Worm (Caenorhabditis elegans): ENCODE results near the gene enpl-1.
A peak's percentile ranks its signal among the peaks of the same experiment; 100 is the strongest.

enpl-1 gene

ce11 chrIV:11094974-11095373 is 24.1 kb upstream of the enpl-1 start, which contains the start of gene M7.8:
Gene M7.8 (minus strand): TSS chrIV:11095085.
- TF ChIP-seq sdc-2 (tag; optimal IDR thresholded peaks at IDR 0.05) (no peak), pax-1 (tag; optimal IDR thresholded peaks at IDR 0.05) (no peak), unc-3 (GFP tag; conservative IDR thresholded peaks at IDR 0.05) (no peak), unc-3 (tag; optimal IDR thresholded peaks at IDR 0.05) (no peak), unc-55 (GFP tag; optimal IDR thresholded peaks at IDR 0.05) (peak; percentile 32), unc-42 (tag; optimal IDR thresholded peaks at IDR 0.05) (peak; percentile 41), K02D7.2 (tag; optimal IDR thresholded peaks at IDR 0.05) (no peak), che-1 (tag; optimal IDR thresholded peaks at IDR 0.05) (no peak), fkh-10 (GFP tag; optimal IDR thresholded peaks at IDR 0.05) (no peak), mec-3 (tag; optimal IDR thresholded peaks at IDR 0.05; ENCODE audit: borderline replicate concordance) (no peak), madf-2 (tag; optimal IDR thresholded peaks at IDR 0.05) (no peak), fkh-6 (tag; optimal IDR thresholded peaks at IDR 0.05) (no peak)

- no peak for TF ChIP-seq tbx-2 (tag; optimal IDR thresholded peaks at IDR 0.05)
- no peak for TF ChIP-seq unc-86 (tag; optimal IDR thresholded peaks at IDR 0.05)
- TF ChIP-seq ztf-16 (tag; optimal IDR thresholded peaks at IDR 0.05): no peak
- no peak for TF ChIP-seq K02D7.2 (tag; optimal IDR thresholded peaks at IDR 0.05)
- TF ChIP-seq ceh-31 (tag; optimal IDR thresholded peaks at IDR 0.05): no peak
- no peak for TF ChIP-seq pha-2 (tag; optimal IDR thresholded peaks at IDR 0.05)
- no peak for TF ChIP-seq ahr-1 (tag; optimal IDR thresholded peaks at IDR 0.05)
- TF ChIP-seq fkh-6 (tag; optimal IDR thresholded peaks at IDR 0.05): no peak
- TF ChIP-seq syd-9 (tag; optimal IDR thresholded peaks at IDR 0.05): no peak
- no peak for TF ChIP-seq ref-2 (tag; optimal IDR thresholded peaks at IDR 0.05)
- TF ChIP-seq nhr-11 (tag; optimal IDR thresholded peaks at IDR 0.05): no peak
- TF ChIP-seq sox-4 (tag; optimal IDR thresholded peaks at IDR 0.05): no peak
- TF ChIP-seq hlh-15 (tag; optimal IDR thresholded peaks at IDR 0.05): no peak
- no peak for TF ChIP-seq hlh-13 (GFP tag; optimal IDR thresholded peaks at IDR 0.05)
- no peak for TF ChIP-seq elt-2 (tag; optimal IDR thresholded peaks at IDR 0.05)
- TF ChIP-seq dve-1 (tag; optimal IDR thresholded peaks at IDR 0.05): no peak
- TF ChIP-seq hlh-6 (tag; optimal IDR thresholded peaks at IDR 0.05): no peak
These were observed 21.3 kb upstream of the enpl-1 start, which contains the start of gene M7.12 for ce11 chrIV:11097795-11098194. Gene M7.12 (minus strand): TSS chrIV:11097982.

- TF ChIP-seq zip-5 (tag; optimal IDR thresholded peaks at IDR 0.05) (no peak), madf-2 (tag; optimal IDR thresholded peaks at IDR 0.05) (no peak), lim-6 (tag; optimal IDR thresholded peaks at IDR 0.05) (no peak), elt-2 (tag; optimal IDR thresholded peaks at IDR 0.05) (no peak)
These were observed 18.8 kb upstream of the enpl-1 start, which contains the start of gene str-3 for ce11 chrIV:11100271-11100670. Gene str-3 (minus strand): TSS chrIV:11100371.

ce11 chrIV:11101383-11101782 is 17.7 kb upstream of the enpl-1 start, which contains the start of gene srlf-18:
Gene srlf-18 (minus strand): TSS chrIV:11101483.
- no peak for TF ChIP-seq ref-2 (tag; optimal IDR thresholded peaks at IDR 0.05)
- TF ChIP-seq lim-6 (tag; optimal IDR thresholded peaks at IDR 0.05): no peak
- no peak for TF ChIP-seq ceh-48 (tag; optimal IDR thresholded peaks at IDR 0.05)
- TF ChIP-seq pat-9 (tag; optimal IDR thresholded peaks at IDR 0.05): no peak
- TF ChIP-seq ceh-30 (tag; optimal IDR thresholded peaks at IDR 0.05): no peak
- TF ChIP-seq ceh-18 (tag; optimal IDR thresholded peaks at IDR 0.05): no peak
- TF ChIP-seq ceh-14 (tag; optimal IDR thresholded peaks at IDR 0.05): no peak
- TF ChIP-seq che-1 (tag; optimal IDR thresholded peaks at IDR 0.05): no peak
- TF ChIP-seq dmd-4 (tag; optimal IDR thresholded peaks at IDR 0.05; ENCODE audit: borderline replicate concordance): no peak
- TF ChIP-seq sox-4 (tag; optimal IDR thresholded peaks at IDR 0.05): no peak
- no peak for TF ChIP-seq pha-4 (tag; optimal IDR thresholded peaks at IDR 0.05)

ce11 chrIV:11102608-11103007 is 16.5 kb upstream of the enpl-1 start, which contains the start of gene srlf-17:
Gene srlf-17 (minus strand): TSS chrIV:11102708.
- TF ChIP-seq lin-11 (tag; optimal IDR thresholded peaks at IDR 0.05): no peak
- no peak for TF ChIP-seq npax-4 (tag; optimal IDR thresholded peaks at IDR 0.05)
- no peak for TF ChIP-seq elt-4 (tag; optimal IDR thresholded peaks at IDR 0.05)
- no peak for TF ChIP-seq unc-55 (GFP tag; optimal IDR thresholded peaks at IDR 0.05)
- TF ChIP-seq rnt-1 (tag; optimal IDR thresholded peaks at IDR 0.05): no peak
- TF ChIP-seq nhr-11 (tag; optimal IDR thresholded peaks at IDR 0.05): no peak
- TF ChIP-seq ets-4 (tag; optimal IDR thresholded peaks at IDR 0.05): no peak

All from whole organism, late embryonic.